Fruit fly (Drosophila melanogaster) S2 (cell line): Measurements from ENCODE around the gene Mettl2.

Source experiments
- CG8478 ChIP-seq: fragments of >200 bp; optimal IDR thresholded peaks from 2 replicates; lab custom pipeline; 2018
- CTCF ChIP-seq, 2 experiments: fragments of >200 bp; optimal IDR thresholded peaks; 2 replicates each; lab custom pipeline; 2018

- no peak for TF ChIP-seq CG8478
- no peak for TF ChIP-seq CTCF (optimal IDR thresholded peaks at IDR 0.05; lab: Kevin White, UChicago)
Measured at dm6 chr3L:1629064-1629777, 9.8 kb downstream of the Mettl2 start, which contains the start of gene GC.
